Worm (Caenorhabditis elegans): Measurements from ENCODE around the gene osta-3.

osta-3 gene

ce11 chrII:14812661-14813060, 330 bp downstream of the osta-3 start:
- TF ChIP-seq nhr-25 (tag; optimal IDR thresholded peaks at IDR 0.05) (no peak), nhr-12 (tag; optimal IDR thresholded peaks at IDR 0.05) (no peak), ztf-4 (tag; optimal IDR thresholded peaks at IDR 0.05) (no peak), fos-1 (tag; optimal IDR thresholded peaks at IDR 0.05) (peak; percentile 95), gmeb-1 (tag; optimal IDR thresholded peaks at IDR 0.05) (peak; percentile 22), mdl-1 (tag; optimal IDR thresholded peaks at IDR 0.05) (no peak), sma-9 (GFP tag; optimal IDR thresholded peaks at IDR 0.05) (peak; percentile 50), sma-9 (tag; optimal IDR thresholded peaks at IDR 0.05) (no peak)

ce11 chrII:14813106-14813505, 775 bp downstream of the osta-3 start:
- no peak for TF ChIP-seq F13H6.1 (tag; optimal IDR thresholded peaks at IDR 0.05)
- TF ChIP-seq gmeb-1 (tag; optimal IDR thresholded peaks at IDR 0.05), result no peak

ce11 chrII:14814894-14815568, 2.7 kb downstream of the osta-3 start, which contains the start of gene W01D2.1:
TSS of gene W01D2.1 (plus strand) at chrII:14815518.
- TF ChIP-seq sma-3 (GFP tag; optimal IDR thresholded peaks at IDR 0.05), result peak; percentile 35
- TF ChIP-seq nhr-237 (tag; optimal IDR thresholded peaks at IDR 0.05), result no peak
- TF ChIP-seq snpc-4 (tag; optimal IDR thresholded peaks at IDR 0.05), result peak; percentile 77
- TF ChIP-seq crh-2 (tag; optimal IDR thresholded peaks at IDR 0.05), result peak; percentile 73
- TF ChIP-seq nhr-21 (tag; optimal IDR thresholded peaks at IDR 0.05), result peak; percentile 61
- TF ChIP-seq peb-1 (tag; optimal IDR thresholded peaks at IDR 0.05), result no peak
- peak; percentile 26 for TF ChIP-seq F13H6.1 (tag; optimal IDR thresholded peaks at IDR 0.05)
- peak; percentile 36 for TF ChIP-seq nhr-6 (tag; optimal IDR thresholded peaks at IDR 0.05)
- no peak for TF ChIP-seq ztf-1 (GFP tag; conservative IDR thresholded peaks at IDR 0.05)
- no peak for TF ChIP-seq skn-1 (tag; optimal IDR thresholded peaks at IDR 0.05)
- peak; percentile 27 for TF ChIP-seq fos-1 (tag; optimal IDR thresholded peaks at IDR 0.05)
- TF ChIP-seq gmeb-1 (tag; optimal IDR thresholded peaks at IDR 0.05), result peak; percentile 88
- TF ChIP-seq nhr-12 (tag; optimal IDR thresholded peaks at IDR 0.05), result no peak
- peak; percentile 80 for TF ChIP-seq C34F6.9 (tag; optimal IDR thresholded peaks at IDR 0.05)
- peak; percentile 46 for TF ChIP-seq lin-11 (tag; optimal IDR thresholded peaks at IDR 0.05)
- TF ChIP-seq lsy-2 (tag; optimal IDR thresholded peaks at IDR 0.05), result peak; percentile 47 to 86
- peak; percentile 70 for TF ChIP-seq nhr-129 (tag; optimal IDR thresholded peaks at IDR 0.05)
- TF ChIP-seq unc-62 (GFP tag; optimal IDR thresholded peaks at IDR 0.05), result no peak
- TF ChIP-seq aly-2 (tag; optimal IDR thresholded peaks at IDR 0.05), result no peak
- TF ChIP-seq mdl-1 (tag; optimal IDR thresholded peaks at IDR 0.05), result no peak
- no peak for TF ChIP-seq nhr-77 (tag; optimal IDR thresholded peaks at IDR 0.05)
- TF ChIP-seq mab-5 (tag; optimal IDR thresholded peaks at IDR 0.05), result peak; percentile 23
- no peak for TF ChIP-seq nhr-10 (tag; optimal IDR thresholded peaks at IDR 0.05)
- no peak for TF ChIP-seq nhr-11 (tag; optimal IDR thresholded peaks at IDR 0.05)
- peak; percentile 7 for TF ChIP-seq ama-1 (optimal IDR thresholded peaks at IDR 0.05)
- no peak for TF ChIP-seq alr-1 (tag; optimal IDR thresholded peaks at IDR 0.05)
- TF ChIP-seq elt-1 (tag; optimal IDR thresholded peaks at IDR 0.05), result no peak
- TF ChIP-seq zag-1 (tag; optimal IDR thresholded peaks at IDR 0.05), result peak; percentile 26
- TF ChIP-seq sem-4 (tag; optimal IDR thresholded peaks at IDR 0.05), result peak; percentile 36
- no peak for TF ChIP-seq lin-39 (tag; optimal IDR thresholded peaks at IDR 0.05)
- TF ChIP-seq blmp-1 (tag; optimal IDR thresholded peaks at IDR 0.05; ENCODE audit: insufficient read depth), result peak; percentile 21
- TF ChIP-seq R02D3.7 (tag; optimal IDR thresholded peaks at IDR 0.05), result no peak
- peak; percentile 39 for TF ChIP-seq sma-9 (GFP tag; optimal IDR thresholded peaks at IDR 0.05)
- no peak for TF ChIP-seq sma-9 (tag; optimal IDR thresholded peaks at IDR 0.05)
- no peak for TF ChIP-seq elt-3 (tag; optimal IDR thresholded peaks at IDR 0.05)
- TF ChIP-seq unc-39 (tag; optimal IDR thresholded peaks at IDR 0.05), result no peak
- TF ChIP-seq egl-27 (tag; optimal IDR thresholded peaks at IDR 0.05), result no peak
- no peak for TF ChIP-seq ceh-16 (tag; optimal IDR thresholded peaks at IDR 0.05)
- TF ChIP-seq lin-13 (GFP tag; optimal IDR thresholded peaks at IDR 0.05), result peak; percentile 52
- TF ChIP-seq ztf-11 (tag; optimal IDR thresholded peaks at IDR 0.05), result no peak
- peak; percentile 48 for TF ChIP-seq ztf-4 (tag; optimal IDR thresholded peaks at IDR 0.05)
- no peak for TF ChIP-seq dmd-4 (tag; optimal IDR thresholded peaks at IDR 0.05)
- peak; percentile 95 for TF ChIP-seq unc-55 (GFP tag; optimal IDR thresholded peaks at IDR 0.05)
- TF ChIP-seq nhr-25 (tag; optimal IDR thresholded peaks at IDR 0.05), result peak; percentile 62

All from whole organism, L2 larva.